Fruit fly (Drosophila melanogaster) whole organism, pupa: ENCODE results near the gene Gyc89Da.

Source experiments
- CG10348 ChIP-seq: fragments of 200-800 bp; sonication (Bioruptor generic); IDR thresholded peaks from 2 replicates; pipeline ENCODE4 v1.3.6; 2022; ENCODE audit warnings: missing biosample characterization, missing genetic modification characterization
- CG13204 ChIP-seq: fragments of 200-800 bp; sonication (Bioruptor generic); optimal IDR thresholded peaks from 2 replicates; lab custom pipeline; 2018; ENCODE audit warnings: missing biosample characterization, mild to moderate bottlenecking, missing genetic modification characterization, moderate library complexity
- CG14655 ChIP-seq: fragments of 200-800 bp; sonication (Bioruptor generic); optimal IDR thresholded peaks from 3 replicates; lab custom pipeline; 2017; ENCODE audit warnings: mild to moderate bottlenecking, missing biosample characterization, missing genetic modification reagents, missing genetic modification characterization
- CG15710 ChIP-seq: fragments of 200-800 bp; sonication (Bioruptor generic); optimal IDR thresholded peaks from 2 replicates; lab custom pipeline; 2018; ENCODE audit warnings: missing biosample characterization, mild to moderate bottlenecking, missing genetic modification characterization, moderate library complexity
- CG32121 ChIP-seq: fragments of 200-800 bp; sonication (Bioruptor generic); IDR thresholded peaks from 2 replicates; pipeline ENCODE4 v1.3.6; 2022; ENCODE audit warnings: missing biosample characterization, missing genetic modification characterization
- CG4496 ChIP-seq: fragments of 200-800 bp; sonication (Bioruptor generic); IDR thresholded peaks from 3 replicates; pipeline ENCODE4 v1.3.6; 2022; ENCODE audit warnings: missing biosample characterization, missing genetic modification characterization
- CG8159 ChIP-seq: fragments of 200-800 bp; sonication (Bioruptor generic); optimal IDR thresholded peaks from 3 replicates; lab custom pipeline; 2018; ENCODE audit warnings: missing biosample characterization, mild to moderate bottlenecking, missing genetic modification characterization, moderate library complexity
- CG9948 ChIP-seq: fragments of 200-800 bp; sonication (Bioruptor generic); optimal IDR thresholded peaks from 2 replicates; lab custom pipeline; 2018; ENCODE audit warnings: missing biosample characterization, mild to moderate bottlenecking, missing genetic modification characterization, moderate library complexity
- EcR ChIP-seq: fragments of 200-800 bp; sonication (Bioruptor generic); optimal IDR thresholded peaks from 3 replicates; lab custom pipeline; 2019; ENCODE audit warnings: missing biosample characterization, missing genetic modification characterization, mild to moderate bottlenecking, moderate library complexity, missing genetic modification reagents
- Pif1A ChIP-seq: fragments of 200-800 bp; sonication (Bioruptor generic); optimal IDR thresholded peaks from 3 replicates; lab custom pipeline; 2016; ENCODE audit warnings: missing biosample characterization, missing genetic modification characterization
- fd96Ca ChIP-seq: fragments of 200-800 bp; sonication (Bioruptor generic); IDR thresholded peaks from 3 replicates; pipeline ENCODE4 v1.3.6; 2022; ENCODE audit warnings: missing biosample characterization, missing genetic modification characterization
- gl ChIP-seq: fragments of 200-800 bp; sonication (Bioruptor generic); optimal IDR thresholded peaks from 2 replicates; lab custom pipeline; 2018; ENCODE audit warnings: missing biosample characterization, mild to moderate bottlenecking, missing genetic modification characterization

- TF ChIP-seq CG4496 (GFP tag; lab: Robert Waterston, UW) (no peak), CG10348 (GFP tag; lab: Robert Waterston, UW) (no peak), CG9948 (peak; percentile 84), CG32121 (peak; percentile 85), EcR (GFP tag; lab: Kevin White, UChicago) (no peak), Pif1A (peak; percentile 60), gl (tag; lab: Kevin White, UChicago) (peak; percentile 66), CG15710 (tag; lab: Kevin White, UChicago) (peak; percentile 64), CG13204 (GFP tag; lab: Kevin White, UChicago) (no peak), CG8159 (tag; lab: Kevin White, UChicago) (peak; percentile 87), fd96Ca (GFP tag; lab: Robert Waterston, UW) (no peak), CG14655 (GFP tag; lab: Kevin White, UChicago) (peak; percentile 87)
Observed at dm6 chr3R:16524178-16524577, 51.8 kb downstream of the Gyc89Da start.
